Worm (Caenorhabditis elegans): ENCODE measurements around the gene col-20.
"Not testable (repeated sequence)": the region's sequence is repeated elsewhere in the genome, so short reads cannot be mapped to it uniquely, and the experiment has no call there.

The col-20 gene

ce11 chrII:4863357-4863756, 7.2 kb downstream of the col-20 start, which contains the start of the genes mpst-4 and F11G11.14:
Gene mpst-4, minus strand, starts transcription at chrII:4863457.
Gene F11G11.14, plus strand, starts transcription at chrII:4863681.
- TF ChIP-seq pha-4 (GFP tag; IDR thresholded peaks at IDR 0.05) (no peak), pha-4 (tag; optimal IDR thresholded peaks at IDR 0.05) (no peak), zag-1 (tag; optimal IDR thresholded peaks at IDR 0.05) (no peak), Y48G9A.11 (GFP tag; IDR thresholded peaks at IDR 0.05) (no peak), egl-27 (tag; optimal IDR thresholded peaks at IDR 0.05) (no peak), dmd-8 (GFP tag; IDR thresholded peaks at IDR 0.05) (no peak), nhr-11 (tag; optimal IDR thresholded peaks at IDR 0.05) (no peak), ceh-44 (GFP tag; IDR thresholded peaks at IDR 0.05) (no peak), hif-1 (tag; optimal IDR thresholded peaks at IDR 0.05) (no peak), lin-38 (GFP tag; IDR thresholded peaks at IDR 0.05) (no peak), fkh-10 (GFP tag; optimal IDR thresholded peaks at IDR 0.05) (no peak), tag-97 (GFP tag; IDR thresholded peaks at IDR 0.05) (no peak), attf-4 (tag; optimal IDR thresholded peaks at IDR 0.05) (no peak), fos-1 (tag; optimal IDR thresholded peaks at IDR 0.05) (no peak), ceh-28 (tag; optimal IDR thresholded peaks at IDR 0.05) (no peak), arid-1 (GFP tag; conservative IDR thresholded peaks at IDR 0.05) (no peak)

ce11 chrII:4860260-4860659, 10.3 kb downstream of the col-20 start, which contains the start of the genes nspd-5 and F11G11.4:
Gene nspd-5, minus strand, starts transcription at chrII:4860360.
Gene F11G11.4, plus strand, starts transcription at chrII:4860594.
- TF ChIP-seq madf-5 (GFP tag; IDR thresholded peaks at IDR 0.05); ctbp-1 (GFP tag; IDR thresholded peaks at IDR 0.05); arid-1 (GFP tag; conservative IDR thresholded peaks at IDR 0.05): not testable (repeated sequence)

- TF ChIP-seq pha-4 (GFP tag; IDR thresholded peaks at IDR 0.05), result no peak
- no peak for TF ChIP-seq pha-4 (tag; optimal IDR thresholded peaks at IDR 0.05)
- TF ChIP-seq daf-16 (GFP tag; optimal IDR thresholded peaks at IDR 0.05), result no peak
- peak; percentile 1 for TF ChIP-seq daf-16 (tag; optimal IDR thresholded peaks at IDR 0.05)
- peak; percentile 38 for TF ChIP-seq duxl-1 (tag; optimal IDR thresholded peaks at IDR 0.05; ENCODE audit: poor library complexity)
- no peak for TF ChIP-seq nhr-237 (tag; optimal IDR thresholded peaks at IDR 0.05)
- no peak for TF ChIP-seq nhr-77 (tag; optimal IDR thresholded peaks at IDR 0.05)
- peak; percentile 71 for TF ChIP-seq ama-1 (optimal IDR thresholded peaks at IDR 0.05)
- TF ChIP-seq zfp-3 (GFP tag; conservative IDR thresholded peaks at IDR 0.05), result 0 out of 2 replicates have a peak, but pooled peaks have one; percentile 29
- no peak for TF ChIP-seq F37D6.2 (tag; optimal IDR thresholded peaks at IDR 0.05)
- peak; percentile 95 for TF ChIP-seq aha-1 (tag)
- TF ChIP-seq dpl-1 (GFP tag; optimal IDR thresholded peaks at IDR 0.05), result peak; percentile 20
- TF ChIP-seq unc-62 (GFP tag; optimal IDR thresholded peaks at IDR 0.05 in 1 of 2), result no peak
- no peak for TF ChIP-seq unc-62 (tag; optimal IDR thresholded peaks at IDR 0.05)
- no peak for TF ChIP-seq nhr-28 (tag; optimal IDR thresholded peaks at IDR 0.05)
- no peak for TF ChIP-seq nhr-25 (tag; optimal IDR thresholded peaks at IDR 0.05; ENCODE audit: borderline replicate concordance, insufficient read depth)
These were observed 11.6 kb downstream of the col-20 start for ce11 chrII:4858906-4859411.

- TF ChIP-seq mdt-29 (GFP tag; IDR thresholded peaks at IDR 0.05) (no peak), pha-4 (GFP tag; IDR thresholded peaks at IDR 0.05) (peak; percentile 30; the same call in 1 of the 2 replicates), pha-4 (tag; optimal IDR thresholded peaks at IDR 0.05) (no peak), set-16 (GFP tag; IDR thresholded peaks at IDR 0.05) (peak; percentile 67), ama-1 (optimal IDR thresholded peaks at IDR 0.05) (peak; percentile 25), daf-12 (tag; optimal IDR thresholded peaks at IDR 0.05) (no peak), egl-43 (GFP tag; IDR thresholded peaks at IDR 0.05) (peak; percentile 67; the same call in 1 of the 2 replicates), aha-1 (tag) (no peak), T26A8.4 (GFP tag; IDR thresholded peaks at IDR 0.05) (peak; percentile 70), lin-13 (GFP tag; optimal IDR thresholded peaks at IDR 0.05) (no peak), php-3 (GFP tag; IDR thresholded peaks at IDR 0.05) (0 out of 2 replicates have a peak, but pooled peaks have one; percentile 6), D1046.2 (GFP tag; IDR thresholded peaks at IDR 0.05) (0 out of 2 replicates have a peak, but pooled peaks have one; percentile 48), F10B5.3 (tag; optimal IDR thresholded peaks at IDR 0.05) (no peak), Y48G9A.11 (GFP tag; IDR thresholded peaks at IDR 0.05) (0 out of 2 replicates have a peak, but pooled peaks have one; percentile 33), lin-38 (GFP tag; IDR thresholded peaks at IDR 0.05) (peak; percentile 35; the same call in 1 of the 2 replicates), daf-16 (GFP tag; optimal IDR thresholded peaks at IDR 0.05) (no peak), daf-16 (tag; optimal IDR thresholded peaks at IDR 0.05) (peak; percentile 1), madf-9 (GFP tag; conservative IDR thresholded peaks at IDR 0.05) (no peak), ceh-28 (tag; optimal IDR thresholded peaks at IDR 0.05) (no peak), hmg-1.1 (GFP tag; IDR thresholded peaks at IDR 0.05) (no peak), ceh-20 (GFP tag; IDR thresholded peaks at IDR 0.05) (no peak), nhr-6 (tag; optimal IDR thresholded peaks at IDR 0.05) (no peak), R02D3.7 (tag; optimal IDR thresholded peaks at IDR 0.05) (no peak)
These were observed 12.7 kb downstream of the col-20 start, which contains the start of gene F11G11.5 for ce11 chrII:4857873-4858364. Gene F11G11.5, plus strand, starts transcription at chrII:4857923.
